Fruit fly (Drosophila melanogaster) whole organism, embryonic: ENCODE data around the gene asun.

Source experiments
- Adf1 ChIP-seq: fragments of 200-800 bp; sonication (Bioruptor generic); IDR thresholded peaks from 2 replicates; pipeline ENCODE4 v1.3.6; 2022; ENCODE audit warnings: missing biosample characterization, missing genetic modification characterization
- Atf-2 ChIP-seq: fragments of 200-800 bp; sonication (Bioruptor generic); optimal IDR thresholded peaks from 2 replicates; lab custom pipeline; 2016; ENCODE audit warnings: missing biosample characterization, missing genetic modification characterization
- B-H1 ChIP-seq: fragments of 200-800 bp; sonication (Bioruptor generic); IDR thresholded peaks from 3 replicates; pipeline ENCODE4 v1.3.6; 2022; ENCODE audit warnings: missing biosample characterization, missing genetic modification characterization
- CG10147 ChIP-seq: fragments of 200-800 bp; sonication (Bioruptor generic); optimal IDR thresholded peaks from 2 replicates; lab custom pipeline; 2019; ENCODE audit warnings: missing biosample characterization, mild to moderate bottlenecking, missing genetic modification characterization, moderate library complexity
- CG10979 ChIP-seq: fragments of 200-800 bp; sonication (Bioruptor generic); optimal IDR thresholded peaks from 2 replicates; lab custom pipeline; 2018; ENCODE audit warnings: missing biosample characterization, mild to moderate bottlenecking, missing genetic modification characterization, moderate library complexity
- CG13894 ChIP-seq: fragments of 200-800 bp; sonication (Bioruptor generic); optimal IDR thresholded peaks from 3 replicates; lab custom pipeline; 2018; ENCODE audit warnings: missing biosample characterization, mild to moderate bottlenecking, missing genetic modification characterization, moderate library complexity
- CG1647 ChIP-seq: fragments of 200-800 bp; sonication (Bioruptor generic); optimal IDR thresholded peaks from 3 replicates; lab custom pipeline; 2016; ENCODE audit warnings: missing biosample characterization, missing genetic modification characterization
- CG16779 ChIP-seq: fragments of 200-800 bp; sonication (Bioruptor generic); IDR thresholded peaks from 2 replicates; pipeline ENCODE4 v1.3.6; 2022; ENCODE audit warnings: missing biosample characterization, missing genetic modification characterization
- CG1792 ChIP-seq: fragments of 200-800 bp; sonication (Bioruptor generic); optimal IDR thresholded peaks from 2 replicates; lab custom pipeline; 2016; ENCODE audit warnings: missing biosample characterization, missing genetic modification characterization
- CG18011 ChIP-seq: fragments of 200-800 bp; sonication (Bioruptor generic); optimal IDR thresholded peaks from 2 replicates; lab custom pipeline; 2017; ENCODE audit warnings: missing biosample characterization, missing genetic modification characterization, mild to moderate bottlenecking, moderate library complexity, missing genotype
- CG18619 ChIP-seq: fragments of 200-800 bp; sonication (Bioruptor generic); optimal IDR thresholded peaks from 3 replicates; lab custom pipeline; 2017; ENCODE audit warnings: missing biosample characterization, mild to moderate bottlenecking, missing genetic modification characterization
- CG2120 ChIP-seq: fragments of 200-800 bp; sonication (Bioruptor generic); optimal IDR thresholded peaks from 3 replicates; lab custom pipeline; 2016; ENCODE audit warnings: missing biosample characterization, missing genetic modification characterization
- CG2678 ChIP-seq: fragments of 200-800 bp; sonication (Bioruptor generic); optimal IDR thresholded peaks from 3 replicates; lab custom pipeline; 2019; ENCODE audit warnings: missing biosample characterization, mild to moderate bottlenecking, missing genetic modification characterization, moderate library complexity
- CG2712 ChIP-seq: fragments of 200-800 bp; optimal IDR thresholded peaks from 3 replicates; lab custom pipeline; 2019; ENCODE audit warnings: missing biosample characterization, mild to moderate bottlenecking, missing genetic modification characterization, moderate library complexity
- CG32767 ChIP-seq: fragments of 200-800 bp; sonication (Bioruptor generic); IDR thresholded peaks from 2 replicates; pipeline ENCODE4 v1.3.6; 2022; ENCODE audit warnings: missing biosample characterization, missing genetic modification characterization
- CG33557 ChIP-seq: fragments of 200-800 bp; sonication (Bioruptor generic); optimal IDR thresholded peaks from 2 replicates; lab custom pipeline; 2019; ENCODE audit warnings: missing biosample characterization, mild to moderate bottlenecking, missing genetic modification characterization, moderate library complexity
- CG3407 ChIP-seq: fragments of 200-800 bp; sonication (Bioruptor generic); optimal IDR thresholded peaks from 2 replicates; lab custom pipeline; 2018; ENCODE audit warnings: missing biosample characterization, mild to moderate bottlenecking, missing genetic modification characterization
- CG3847 ChIP-seq: fragments of 200-800 bp; sonication (Bioruptor generic); IDR thresholded peaks from 2 replicates; pipeline ENCODE4 v1.3.6; 2022; ENCODE audit warnings: missing biosample characterization, missing genetic modification characterization
- CG4360 ChIP-seq: fragments of 200-800 bp; sonication (Bioruptor generic); IDR thresholded peaks from 2 replicates; pipeline ENCODE4 v1.3.6; 2022; ENCODE audit warnings: missing biosample characterization, missing genetic modification characterization
- CG4617 ChIP-seq: fragments of 200-800 bp; sonication (Bioruptor generic); optimal IDR thresholded peaks from 3 replicates; lab custom pipeline; 2016; ENCODE audit warnings: missing biosample characterization, missing genetic modification characterization, borderline replicate concordance
- CG7786 ChIP-seq: fragments of 200-800 bp; sonication (Bioruptor generic); optimal IDR thresholded peaks from 2 replicates; lab custom pipeline; 2016; ENCODE audit warnings: missing biosample characterization, missing genetic modification characterization
- CHES-1-like ChIP-seq: fragments of 200-800 bp; sonication (Bioruptor generic); optimal IDR thresholded peaks from 2 replicates; lab custom pipeline; 2016; ENCODE audit warnings: missing biosample characterization, missing genetic modification characterization
- CTCF ChIP-seq: fragments of 200-800 bp; sonication (Bioruptor generic); optimal IDR thresholded peaks from 2 replicates; lab custom pipeline; 2017; ENCODE audit warnings: missing biosample characterization, mild to moderate bottlenecking, missing genetic modification characterization, moderate library complexity
- Dbx ChIP-seq: fragments of 200-800 bp; sonication (Bioruptor generic); IDR thresholded peaks from 3 replicates; pipeline ENCODE4 v1.3.6; 2022; ENCODE audit warnings: missing biosample characterization, missing genetic modification characterization
- ERR ChIP-seq: fragments of 200-800 bp; sonication (Bioruptor generic); optimal IDR thresholded peaks from 2 replicates; lab custom pipeline; 2016; ENCODE audit warnings: missing biosample characterization, missing genetic modification characterization
- HLHmδ ChIP-seq: fragments of 200-800 bp; sonication (Bioruptor generic); optimal IDR thresholded peaks from 2 replicates; lab custom pipeline; 2018; ENCODE audit warnings: missing biosample characterization, mild to moderate bottlenecking, missing genetic modification characterization, moderate library complexity
- Mad ChIP-seq: fragments of 200-800 bp; sonication (Bioruptor generic); optimal IDR thresholded peaks from 2 replicates; lab custom pipeline; 2016; ENCODE audit warnings: missing biosample characterization, missing genetic modification characterization
- Pdp1 ChIP-seq, 2 experiments: fragments of 200-800 bp; sonication (Bioruptor generic); optimal IDR thresholded peaks; 3 replicates each; lab custom pipeline; 2016; ENCODE audit warnings: missing biosample characterization in 2 of 2, missing genetic modification characterization in 2 of 2, mild to moderate bottlenecking in 1 of 2, moderate library complexity in 1 of 2
- Sry-δ ChIP-seq: fragments of 200-800 bp; sonication (Bioruptor generic); optimal IDR thresholded peaks from 2 replicates; lab custom pipeline; 2016; ENCODE audit warnings: missing biosample characterization, missing genetic modification characterization
- bsh ChIP-seq, 2 experiments: fragments of 200-800 bp; sonication (Bioruptor generic); optimal IDR thresholded peaks; 2 replicates each; lab custom pipeline; 2017 to 2018; ENCODE audit warnings: mild to moderate bottlenecking in 2 of 2, missing biosample characterization in 2 of 2, missing genetic modification characterization in 2 of 2, moderate library complexity in 1 of 2
- chif ChIP-seq, 2 experiments: fragments of 200-800 bp; sonication (Bioruptor generic); optimal IDR thresholded peaks; 3 replicates each; lab custom pipeline; 2016; ENCODE audit warnings: missing biosample characterization in 2 of 2, missing genetic modification characterization in 2 of 2
- chn ChIP-seq: fragments of 200-800 bp; sonication (Bioruptor generic); optimal IDR thresholded peaks from 2 replicates; lab custom pipeline; 2016; ENCODE audit warnings: missing biosample characterization, missing genetic modification characterization
- ci ChIP-seq: fragments of 200-800 bp; sonication (Bioruptor generic); IDR thresholded peaks from 3 replicates; pipeline ENCODE4 v1.3.6; 2022; ENCODE audit warnings: missing biosample characterization, missing genetic modification characterization
- dm ChIP-seq: fragments of 200-800 bp; sonication (Bioruptor generic); optimal IDR thresholded peaks from 3 replicates; lab custom pipeline; 2016; ENCODE audit warnings: missing biosample characterization, missing genetic modification characterization
- fu2 ChIP-seq: fragments of 200-800 bp; sonication (Bioruptor generic); optimal IDR thresholded peaks from 2 replicates; lab custom pipeline; 2016; ENCODE audit warnings: missing biosample characterization, missing genetic modification characterization
- gsb-n ChIP-seq: fragments of 200-800 bp; sonication (Bioruptor generic); optimal IDR thresholded peaks from 3 replicates; lab custom pipeline; 2018; ENCODE audit warnings: missing biosample characterization, mild to moderate bottlenecking, missing genetic modification characterization
- her ChIP-seq: fragments of 200-800 bp; sonication (Bioruptor generic); optimal IDR thresholded peaks from 2 replicates; lab custom pipeline; 2016; ENCODE audit warnings: missing biosample characterization, missing genetic modification characterization
- insv ChIP-seq, 2 experiments: fragments of 200-800 bp; sonication (Bioruptor generic); optimal IDR thresholded peaks; 3 replicates each; lab custom pipeline; 2016 to 2018; ENCODE audit warnings: missing biosample characterization in 2 of 2, missing genetic modification characterization in 2 of 2
- kah ChIP-seq: fragments of 200-800 bp; sonication (Bioruptor generic); optimal IDR thresholded peaks from 2 replicates; lab custom pipeline; 2018; ENCODE audit warnings: missing biosample characterization, mild to moderate bottlenecking, missing genetic modification characterization
- ken ChIP-seq: fragments of 200-800 bp; sonication (Bioruptor generic); IDR thresholded peaks from 3 replicates; pipeline ENCODE4 v1.3.6; 2022; ENCODE audit warnings: missing biosample characterization, missing genetic modification characterization
- pfk ChIP-seq: fragments of 200-800 bp; sonication (Bioruptor generic); optimal IDR thresholded peaks from 2 replicates; lab custom pipeline; 2018; ENCODE audit warnings: missing biosample characterization, mild to moderate bottlenecking, missing genetic modification characterization, moderate library complexity
- ro ChIP-seq: fragments of 200-800 bp; sonication (Bioruptor generic); IDR thresholded peaks from 2 replicates; pipeline ENCODE4 v1.3.6; 2022; ENCODE audit warnings: missing biosample characterization, missing genetic modification characterization
- sd ChIP-seq: fragments of 200-800 bp; sonication (Bioruptor generic); optimal IDR thresholded peaks from 3 replicates; lab custom pipeline; 2018; ENCODE audit warnings: missing biosample characterization, mild to moderate bottlenecking, missing genetic modification characterization, moderate library complexity
- so ChIP-seq: fragments of 200-800 bp; sonication (Bioruptor generic); IDR thresholded peaks from 3 replicates; pipeline ENCODE4 v1.3.6; 2022; ENCODE audit warnings: missing biosample characterization, missing genetic modification characterization
- sug ChIP-seq: fragments of 200-800 bp; optimal IDR thresholded peaks from 2 replicates; lab custom pipeline; 2019; ENCODE audit warnings: missing biosample characterization, mild to moderate bottlenecking, missing genetic modification characterization, moderate library complexity
- tio ChIP-seq: fragments of 200-800 bp; sonication (Bioruptor generic); optimal IDR thresholded peaks from 2 replicates; lab custom pipeline; 2017; ENCODE audit warnings: missing biosample characterization, missing genetic modification characterization, inconsistent platforms
- tll ChIP-seq, 2 experiments: fragments of 200-800 bp in 1 of 2; fragments of >200 bp in 1 of 2; sonication (Bioruptor generic) in 1 of 2; optimal IDR thresholded peaks; 2 replicates each; lab custom pipeline; 2017 to 2019; ENCODE audit warnings: missing biosample characterization in 2 of 2, missing genetic modification characterization in 2 of 2, mild to moderate bottlenecking in 1 of 2, moderate library complexity in 1 of 2
- toy ChIP-seq: fragments of 200-800 bp; sonication (Bioruptor generic); IDR thresholded peaks from 2 replicates; pipeline ENCODE4 v1.3.6; 2022; ENCODE audit warnings: missing biosample characterization, missing genetic modification characterization
- twi ChIP-seq: fragments of 200-800 bp; optimal IDR thresholded peaks from 2 replicates; lab custom pipeline; 2019; ENCODE audit warnings: missing biosample characterization, mild to moderate bottlenecking, missing genetic modification characterization, moderate library complexity
- zf30C ChIP-seq: fragments of 200-800 bp; sonication (Bioruptor generic); optimal IDR thresholded peaks from 3 replicates; lab custom pipeline; 2018; ENCODE audit warnings: missing biosample characterization, mild to moderate bottlenecking, missing genetic modification characterization
- zfh2 ChIP-seq: fragments of 200-800 bp; sonication (Bioruptor generic); optimal IDR thresholded peaks from 2 replicates; lab custom pipeline; 2016; ENCODE audit warnings: missing biosample characterization, missing genetic modification characterization

Gene asun

DNA sequence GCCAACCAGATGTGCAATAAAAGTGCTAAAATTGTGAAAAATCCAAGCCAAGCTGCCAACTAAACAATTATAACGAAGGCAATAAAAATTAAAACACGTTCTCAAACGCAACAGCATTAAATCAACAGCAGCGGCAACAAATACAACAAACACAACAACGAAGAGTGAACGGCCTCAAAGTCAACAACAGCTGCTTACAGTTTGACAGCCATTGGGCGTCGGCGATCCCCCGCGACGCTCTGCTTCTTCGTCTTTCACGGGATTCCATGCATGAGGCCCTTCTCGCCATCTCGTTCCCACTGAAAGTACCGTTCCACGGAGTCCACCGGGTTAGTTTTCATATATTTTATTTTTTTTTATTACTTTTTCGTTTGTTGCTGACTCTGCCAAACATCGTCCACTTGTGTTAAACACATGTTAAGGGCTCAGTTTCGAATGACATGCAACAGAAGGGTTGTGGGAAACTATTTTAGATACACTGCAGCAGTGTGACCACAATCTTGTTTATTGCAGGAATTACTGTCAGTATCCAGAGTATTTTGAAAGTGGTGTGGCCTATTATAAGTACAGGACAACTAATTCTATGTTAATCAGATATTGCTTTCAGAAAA lies 18.1 kb downstream of the asun start (continued):
- TF ChIP-seq toy (no peak), CG1647 (GFP tag; lab: Kevin White, UChicago) (no peak), ken (GFP tag; lab: Robert Waterston, UW) (no peak), Sry-δ (GFP tag; lab: Kevin White, UChicago) (no peak), HLHmδ (GFP tag; lab: Kevin White, UChicago) (peak; percentile 41), CG33557 (GFP tag; lab: Kevin White, UChicago) (peak; percentile 2), twi (tag; lab: Kevin White, UChicago) (peak; percentile 96), CTCF (GFP tag; lab: Kevin White, UChicago) (no peak), CG7786 (GFP tag; lab: Kevin White, UChicago) (no peak), zf30C (GFP tag; lab: Kevin White, UChicago) (peak; percentile 13), CG4617 (no peak), kah (GFP tag; lab: Kevin White, UChicago) (no peak), CG4360 (peak; percentile 91), dm (peak; percentile 45), ERR (no peak), sd (peak; percentile 16), Atf-2 (no peak), CG2120 (GFP tag; lab: Kevin White, UChicago) (no peak), tll (GFP tag; optimal IDR thresholded peaks at IDR 0.05; lab: Kevin White, UChicago) (peak in 1 of 2 experiments; percentile 37), ro (GFP tag; lab: Robert Waterston, UW) (no peak), Mad (GFP tag; lab: Kevin White, UChicago) (peak; percentile 8), CG2712 (tag; lab: Kevin White, UChicago) (peak; percentile 26), CG10147 (GFP tag; lab: Kevin White, UChicago) (no peak), tio (GFP tag; lab: Kevin White, UChicago) (no peak), CG3407 (GFP tag; lab: Kevin White, UChicago) (peak; percentile 25), CG13894 (tag; lab: Kevin White, UChicago) (no peak), zfh2 (no peak), chif (GFP tag; optimal IDR thresholded peaks at IDR 0.05; lab: Kevin White, UChicago) (no peak), CG18619 (GFP tag; lab: Kevin White, UChicago) (no peak), Adf1 (no peak), ci (GFP tag; lab: Robert Waterston, UW) (peak; percentile 43; the same call in 1 of the 3 replicates), CG16779 (no peak), CG32767 (GFP tag; lab: Robert Waterston, UW) (peak; percentile 33; the same call in 1 of the 2 replicates), her (GFP tag; lab: Kevin White, UChicago) (no peak), Pdp1 (GFP tag; optimal IDR thresholded peaks at IDR 0.05; lab: Kevin White, UChicago) (no peak), CHES-1-like (GFP tag; lab: Kevin White, UChicago) (peak; percentile 0), bsh (GFP tag; optimal IDR thresholded peaks at IDR 0.05; lab: Kevin White, UChicago) (peak in 1 of 2 experiments; percentile 12), CG1792 (no peak), chn (GFP tag; lab: Kevin White, UChicago) (no peak), insv (GFP tag; optimal IDR thresholded peaks at IDR 0.05; lab: Kevin White, UChicago) (peak in 1 of 2 experiments; percentile 53), Dbx (no peak), so (GFP tag; lab: Robert Waterston, UW) (0 out of 3 replicates have a peak, but pooled peaks have one; percentile 14), fu2 (GFP tag; lab: Kevin White, UChicago) (no peak), CG10979 (peak; percentile 11), pfk (GFP tag; lab: Kevin White, UChicago) (peak; percentile 43), CG3847 (GFP tag; lab: Robert Waterston, UW) (no peak), sug (tag; lab: Kevin White, UChicago) (peak; percentile 98), B-H1 (GFP tag; lab: Robert Waterston, UW) (no peak), CG18011 (GFP tag; lab: Kevin White, UChicago) (no peak), CG2678 (tag; lab: Kevin White, UChicago) (peak; percentile 2), gsb-n (tag; lab: Kevin White, UChicago) (no peak)
